Fruit fly (Drosophila melanogaster): ENCODE measurements around the gene CG5853.

DNA sequence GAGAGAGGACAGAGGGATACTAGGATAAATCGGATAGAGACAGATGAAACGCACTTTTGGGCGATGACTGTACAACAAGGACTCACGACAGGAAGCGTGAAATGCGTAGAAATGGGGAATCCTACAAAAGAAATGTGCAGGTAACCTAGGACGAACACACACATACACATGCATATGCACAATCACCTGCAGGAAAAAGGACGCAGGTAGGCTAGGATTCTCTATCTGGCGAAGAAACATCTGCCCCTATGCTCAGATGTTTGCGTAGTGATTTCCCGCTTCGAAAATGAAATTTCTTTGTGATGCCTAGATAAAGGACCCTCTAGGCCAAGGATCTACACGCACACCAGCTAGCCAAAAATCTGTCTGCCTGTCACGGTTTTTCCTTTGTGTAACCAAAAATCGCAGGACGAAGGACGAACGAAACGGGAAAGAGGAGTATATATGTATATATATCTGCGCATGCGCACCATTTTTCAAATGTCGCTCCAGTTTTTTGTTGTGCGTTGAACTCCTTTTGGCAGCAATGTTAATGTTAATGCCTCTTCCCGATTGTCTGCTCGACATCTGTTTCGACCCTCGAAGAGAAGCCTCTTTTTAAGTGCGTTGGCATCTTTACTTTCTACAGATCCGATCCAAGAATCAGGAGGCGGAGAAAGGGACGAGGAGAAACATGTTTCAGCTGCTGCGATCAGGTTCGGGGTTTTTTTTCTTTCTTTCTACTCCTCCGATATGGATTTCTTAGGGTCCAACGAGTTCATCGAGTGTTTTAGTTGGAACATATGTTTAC is 40.9 kb upstream of the CG5853 start:
- TF ChIP-seq psq (optimal IDR thresholded peaks at IDR 0.05) (no peak), pan (optimal IDR thresholded peaks at IDR 0.05) (no peak), CG8478 (optimal IDR thresholded peaks at IDR 0.05) (no peak), Dll (optimal IDR thresholded peaks at IDR 0.05) (no peak), usp (GFP tag; optimal IDR thresholded peaks at IDR 0.05) (no peak), EcR (GFP tag; optimal IDR thresholded peaks at IDR 0.05) (no peak)

Data from whole organism.